Worm (Caenorhabditis elegans) whole organism, midembryonic: ENCODE data around the gene C17G10.7.

Source experiments
- flt-1 ChIP-seq: fragments of 200-800 bp; sonication (Bioruptor generic); IDR thresholded peaks from 2 replicates; pipeline ENCODE4 v1.3.6; 2022; ENCODE audit warnings: missing genetic modification characterization, missing compliant biosample characterization
- klf-2 ChIP-seq: fragments of 200-800 bp; sonication (Bioruptor generic); conservative IDR thresholded peaks from 2 replicates; pipeline ENCODE4 v1.3.6; 2022; ENCODE audit warnings: missing genetic modification reagents, missing genetic modification characterization, missing compliant biosample characterization
- ref-1 ChIP-seq: fragments of 200-800 bp; sonication (Bioruptor generic); conservative IDR thresholded peaks from 2 replicates; pipeline ENCODE4 v1.3.6; 2022; ENCODE audit warnings: missing genetic modification reagents, missing genetic modification characterization, missing compliant biosample characterization

ce11 chrII:5582309-5582708 is 25.3 kb downstream of the C17G10.7 start, which contains the start of gene T25E4.2:
- no peak for TF ChIP-seq flt-1
- no peak for TF ChIP-seq klf-2
- no peak for TF ChIP-seq ref-1 (GFP tag; lab: Robert Waterston, UW)
